Worm (Caenorhabditis elegans): ENCODE results near the gene F14F9.8.

DNA sequence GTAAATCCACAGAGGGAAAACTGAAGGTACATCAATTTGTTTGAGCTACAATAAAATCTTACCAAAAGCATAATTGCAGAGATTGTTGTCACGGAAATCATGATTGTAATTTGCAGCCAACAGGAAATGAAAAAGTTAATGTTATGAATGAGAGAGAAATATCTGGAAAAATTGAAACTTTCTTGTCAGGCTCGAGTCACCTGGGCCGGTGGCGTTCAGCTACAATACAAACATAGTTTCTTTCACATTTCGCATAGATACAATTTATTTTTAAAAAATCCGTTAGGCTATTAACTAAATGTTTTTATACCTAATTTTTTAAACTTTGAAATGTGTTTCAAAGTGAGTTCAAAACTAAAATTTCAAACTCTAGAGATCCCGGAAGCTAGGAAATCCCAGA lies 27.5 kb downstream of the F14F9.8 start, which contains the start of gene srx-39:
- TF ChIP-seq sem-4 (tag; optimal IDR thresholded peaks at IDR 0.05): no peak
- no peak for TF ChIP-seq zag-1 (tag; optimal IDR thresholded peaks at IDR 0.05)
- TF ChIP-seq unc-62 (GFP tag; optimal IDR thresholded peaks at IDR 0.05): no peak
- TF ChIP-seq egl-27 (tag; optimal IDR thresholded peaks at IDR 0.05): no peak
- no peak for TF ChIP-seq nhr-25 (tag; optimal IDR thresholded peaks at IDR 0.05)
- no peak for TF ChIP-seq ztf-11 (tag; optimal IDR thresholded peaks at IDR 0.05)
- TF ChIP-seq R02D3.7 (tag; optimal IDR thresholded peaks at IDR 0.05): no peak
- TF ChIP-seq nhr-6 (tag; optimal IDR thresholded peaks at IDR 0.05): no peak
- TF ChIP-seq C34F6.9 (tag; optimal IDR thresholded peaks at IDR 0.05): no peak
- no peak for TF ChIP-seq elt-3 (tag; optimal IDR thresholded peaks at IDR 0.05)
- no peak for TF ChIP-seq nhr-129 (tag; optimal IDR thresholded peaks at IDR 0.05)
- TF ChIP-seq snpc-4 (tag; optimal IDR thresholded peaks at IDR 0.05): no peak
- TF ChIP-seq nhr-12 (tag; optimal IDR thresholded peaks at IDR 0.05): no peak
- TF ChIP-seq mab-5 (tag; optimal IDR thresholded peaks at IDR 0.05): no peak

All from whole organism, L2 larva.